Worm (Caenorhabditis elegans) whole organism, L1 larva: ENCODE results near the gene C06A8.6.

Experiments used
- C04F5.9 ChIP-seq: sonication (generic microtip); optimal IDR thresholded peaks from 2 replicates; lab custom pipeline; 2016; ENCODE audit warnings: missing genetic modification characterization, missing compliant biosample characterization
- Y116A8C.19 ChIP-seq: sonication (generic microtip); optimal IDR thresholded peaks from 2 replicates; lab custom pipeline; 2016; ENCODE audit warnings: missing compliant biosample characterization, missing genetic modification characterization, borderline replicate concordance
- alr-1 ChIP-seq: fragments of 200-800 bp; sonication (Bioruptor generic); optimal IDR thresholded peaks from 2 replicates; lab custom pipeline; 2018; ENCODE audit warnings: borderline replicate concordance, mild to moderate bottlenecking, missing genetic modification characterization, missing compliant biosample characterization
- aly-2 ChIP-seq: fragments of 150-350 bp; optimal IDR thresholded peaks from 2 replicates; lab custom pipeline; 2014; ENCODE audit warnings: missing biosample characterization, missing genetic modification characterization
- blmp-1 ChIP-seq: fragments of 150-350 bp; optimal IDR thresholded peaks from 2 replicates; lab custom pipeline; 2014; ENCODE audit warnings: missing biosample characterization, missing genetic modification characterization
- ceh-88 ChIP-seq: fragments of 200-800 bp; sonication (Bioruptor generic); IDR thresholded peaks from 2 replicates; pipeline ENCODE4 v1.3.6; 2022; ENCODE audit warnings: missing genetic modification characterization, missing compliant biosample characterization
- ces-1 ChIP-seq: fragments of 150-350 bp; optimal IDR thresholded peaks from 2 replicates; lab custom pipeline; 2014; ENCODE audit warnings: missing biosample characterization, missing genetic modification reagents, missing genetic modification characterization
- dpl-1 ChIP-seq, 3 experiments: fragments of 150-350 bp in 2 of 3; sonication (generic microtip) in 1 of 3; optimal IDR thresholded peaks; 2 replicates each; lab custom pipeline; 2014 to 2017; ENCODE audit warnings: missing biosample characterization in 3 of 3, missing genetic modification characterization in 3 of 3, missing genetic modification reagents in 3 of 3
- efl-1 ChIP-seq, 4 experiments: fragments of 150-350 bp; optimal IDR thresholded peaks in 3 of 4; peaks in 1 of 4; 1 replicate in 1 of 4; 2 replicates in 3 of 4; lab custom pipeline; 2014; ENCODE audit warnings: missing biosample characterization in 2 of 4, missing genetic modification characterization in 2 of 4, missing genetic modification reagents in 2 of 4
- egl-13 ChIP-seq: sonication (generic microtip); optimal IDR thresholded peaks from 2 replicates; lab custom pipeline; 2016; ENCODE audit warnings: missing genotype, missing genetic modification reagents, missing genetic modification characterization, missing compliant biosample characterization
- egl-27 ChIP-seq, 2 experiments: fragments of 150-350 bp in 1 of 2; sonication (generic microtip); optimal IDR thresholded peaks; 3 replicates each; lab custom pipeline; 2017 to 2018; ENCODE audit warnings: missing biosample characterization in 2 of 2, missing genetic modification characterization in 2 of 2, missing genetic modification reagents in 2 of 2
- elt-3 ChIP-seq, 6 experiments: fragments of 150-350 bp in 1 of 6; sonication (generic microtip); optimal IDR thresholded peaks; 2 replicates each; lab custom pipeline; 2017 to 2018; ENCODE audit warnings: missing biosample characterization in 6 of 6, missing genetic modification characterization in 6 of 6, inconsistent platforms in 1 of 6
- ets-5 ChIP-seq: fragments of 200-800 bp; sonication (Bioruptor generic); IDR thresholded peaks from 2 replicates; pipeline ENCODE4 v1.3.6; 2022; ENCODE audit warnings: missing genetic modification characterization, missing compliant biosample characterization
- fkh-10 ChIP-seq: sonication (generic microtip); optimal IDR thresholded peaks from 2 replicates; lab custom pipeline; 2017; ENCODE audit warnings: missing biosample characterization, missing genetic modification reagents, missing genetic modification characterization
- fos-1 ChIP-seq: fragments of 150-350 bp; optimal IDR thresholded peaks from 2 replicates; lab custom pipeline; 2014; ENCODE audit warnings: missing biosample characterization, missing genetic modification characterization
- grh-1 ChIP-seq: fragments of 200-800 bp; sonication (Bioruptor generic); IDR thresholded peaks from 2 replicates; pipeline ENCODE4 v1.3.6; 2022; ENCODE audit warnings: missing genetic modification reagents, missing genetic modification characterization, missing compliant biosample characterization
- irx-1 ChIP-seq: sonication (generic microtip); optimal IDR thresholded peaks from 2 replicates; lab custom pipeline; 2016; ENCODE audit warnings: missing genetic modification characterization, missing compliant biosample characterization
- lin-13 ChIP-seq: fragments of 150-350 bp; optimal IDR thresholded peaks from 2 replicates; lab custom pipeline; 2014; ENCODE audit warnings: missing biosample characterization, missing genetic modification reagents, missing genetic modification characterization
- lin-14 ChIP-seq: fragments of 200-800 bp; sonication (Bioruptor generic); optimal IDR thresholded peaks from 2 replicates; lab custom pipeline; 2018; ENCODE audit warnings: mild to moderate bottlenecking, missing genetic modification characterization, moderate library complexity, missing compliant biosample characterization
- lin-15B ChIP-seq: fragments of 150-350 bp; sonication (generic microtip); optimal IDR thresholded peaks from 3 replicates; lab custom pipeline; 2014; ENCODE audit warnings: missing biosample characterization, missing genetic modification characterization
- lin-35 ChIP-seq, 2 experiments: fragments of 150-350 bp; optimal IDR thresholded peaks; 2 replicates each; lab custom pipeline; 2014; ENCODE audit warnings: missing biosample characterization in 2 of 2, missing genetic modification characterization in 2 of 2, missing genetic modification reagents in 2 of 2
- lsy-2 ChIP-seq, 2 experiments: fragments of 150-350 bp; optimal IDR thresholded peaks; 2 replicates each; lab custom pipeline; 2014; ENCODE audit warnings: missing biosample characterization in 2 of 2, missing genetic modification characterization in 2 of 2
- mab-9 ChIP-seq: fragments of 200-800 bp; sonication (Bioruptor generic); IDR thresholded peaks from 2 replicates; pipeline ENCODE4 v1.3.6; 2022; ENCODE audit warnings: missing genetic modification reagents, missing genetic modification characterization, missing compliant biosample characterization
- mdl-1 ChIP-seq, 2 experiments: fragments of 150-350 bp; optimal IDR thresholded peaks; 2 replicates each; lab custom pipeline; 2014 to 2017; ENCODE audit warnings: missing biosample characterization in 2 of 2, missing genetic modification characterization in 2 of 2, inconsistent platforms in 1 of 2
- mef-2 ChIP-seq: fragments of 150-350 bp; optimal IDR thresholded peaks from 2 replicates; lab custom pipeline; 2014; ENCODE audit warnings: missing biosample characterization, missing genetic modification characterization
- mep-1 ChIP-seq: fragments of 150-350 bp; optimal IDR thresholded peaks from 2 replicates; lab custom pipeline; 2014; ENCODE audit warnings: missing biosample characterization, missing genetic modification characterization
- nhr-11 ChIP-seq: fragments of 150-350 bp; optimal IDR thresholded peaks from 2 replicates; lab custom pipeline; 2014; ENCODE audit warnings: missing biosample characterization, missing genetic modification characterization
- nhr-12 ChIP-seq: sonication (generic microtip); optimal IDR thresholded peaks from 2 replicates; lab custom pipeline; 2017; ENCODE audit warnings: missing biosample characterization, missing genetic modification characterization
- nhr-19 ChIP-seq: fragments of 200-800 bp; sonication (Bioruptor generic); conservative IDR thresholded peaks from 2 replicates; pipeline ENCODE4 v1.3.6; 2022; ENCODE audit warnings: missing genetic modification characterization, missing compliant biosample characterization
- nhr-20 ChIP-seq: sonication (generic microtip); optimal IDR thresholded peaks from 2 replicates; lab custom pipeline; 2016; ENCODE audit warnings: mild to moderate bottlenecking, missing genetic modification characterization, missing compliant biosample characterization
- nhr-47 ChIP-seq: sonication (generic microtip); optimal IDR thresholded peaks from 2 replicates; lab custom pipeline; 2016; ENCODE audit warnings: mild to moderate bottlenecking, missing genetic modification characterization, moderate library complexity, missing compliant biosample characterization
- nhr-71 ChIP-seq: sonication (generic microtip); optimal IDR thresholded peaks from 2 replicates; lab custom pipeline; 2016; ENCODE audit warnings: mild to moderate bottlenecking, missing genetic modification characterization, moderate library complexity, missing compliant biosample characterization
- nhr-85 ChIP-seq: sonication (generic microtip); peaks from one replicate; lab custom pipeline; 2016; ENCODE audit warnings: missing genetic modification characterization, inconsistent platforms, missing compliant biosample characterization
- nhr-90 ChIP-seq: sonication (generic microtip); optimal IDR thresholded peaks from 2 replicates; lab custom pipeline; 2016; ENCODE audit warnings: mild to moderate bottlenecking, missing genetic modification characterization, missing compliant biosample characterization; ENCODE audit not compliant: poor library complexity
- pag-3 ChIP-seq: sonication (generic microtip); optimal IDR thresholded peaks from 2 replicates; lab custom pipeline; 2017; ENCODE audit warnings: missing genetic modification characterization, mild to moderate bottlenecking, missing compliant biosample characterization, antibody characterized with exemption, borderline replicate concordance; ENCODE audit not compliant: insufficient read depth
- pax-3 ChIP-seq: fragments of 200-800 bp; sonication (Bioruptor generic); optimal IDR thresholded peaks from 2 replicates; lab custom pipeline; 2018; ENCODE audit warnings: mild to moderate bottlenecking, missing genetic modification characterization, moderate library complexity, missing compliant biosample characterization
- rnt-1 ChIP-seq: sonication (generic microtip); optimal IDR thresholded peaks from 2 replicates; lab custom pipeline; 2016; ENCODE audit warnings: mild to moderate bottlenecking, missing genetic modification characterization, moderate library complexity, missing compliant biosample characterization
- snpc-4 ChIP-seq: fragments of 150-350 bp; optimal IDR thresholded peaks from 2 replicates; lab custom pipeline; 2014; ENCODE audit warnings: missing biosample characterization, missing genetic modification characterization
- snu-23 ChIP-seq: sonication (generic microtip); optimal IDR thresholded peaks from 2 replicates; lab custom pipeline; 2016; ENCODE audit warnings: missing genetic modification characterization, missing compliant biosample characterization
- sox-4 ChIP-seq: sonication (generic microtip); optimal IDR thresholded peaks from 2 replicates; lab custom pipeline; 2016; ENCODE audit warnings: missing genetic modification characterization, missing compliant biosample characterization
- sup-37 ChIP-seq: fragments of 200-800 bp; sonication (Bioruptor generic); optimal IDR thresholded peaks from 2 replicates; lab custom pipeline; 2018; ENCODE audit warnings: mild to moderate bottlenecking, missing genetic modification characterization, missing compliant biosample characterization
- swsn-7 ChIP-seq: sonication (generic microtip); optimal IDR thresholded peaks from 2 replicates; lab custom pipeline; 2016; ENCODE audit warnings: missing genetic modification characterization, missing compliant biosample characterization
- tlp-1 ChIP-seq: fragments of 150-350 bp; optimal IDR thresholded peaks from 2 replicates; lab custom pipeline; 2014; ENCODE audit warnings: missing biosample characterization, missing genetic modification characterization
- unc-130 ChIP-seq: fragments of 150-350 bp; optimal IDR thresholded peaks from 2 replicates; lab custom pipeline; 2017; ENCODE audit warnings: missing biosample characterization, missing genetic modification characterization, inconsistent platforms
- unc-30 ChIP-seq: sonication (generic microtip); optimal IDR thresholded peaks from 2 replicates; lab custom pipeline; 2017; ENCODE audit warnings: missing biosample characterization, missing genetic modification characterization
- unc-62 ChIP-seq: fragments of 150-350 bp; optimal IDR thresholded peaks from 2 replicates; lab custom pipeline; 2014; ENCODE audit warnings: missing biosample characterization, missing genetic modification reagents, missing genetic modification characterization
- zag-1 ChIP-seq: fragments of 150-350 bp; optimal IDR thresholded peaks from 2 replicates; lab custom pipeline; 2014; ENCODE audit warnings: missing biosample characterization, missing genetic modification characterization

The C06A8.6 gene

ce11 chrII:7806872-7807271 is 34.6 kb downstream of the C06A8.6 start:
- TF ChIP-seq swsn-7 (tag; lab: Kevin White, UChicago), result peak; percentile 6
- TF ChIP-seq grh-1, result peak; percentile 90
- TF ChIP-seq fos-1 (tag; lab: Kevin White, UChicago), result no peak
- TF ChIP-seq irx-1 (tag; lab: Kevin White, UChicago), result peak; percentile 36
- TF ChIP-seq nhr-71 (tag; lab: Kevin White, UChicago), result peak; percentile 74
- peak; percentile 19 for TF ChIP-seq nhr-90 (tag; lab: Kevin White, UChicago)
- no peak for TF ChIP-seq alr-1
- no peak for TF ChIP-seq unc-62
- TF ChIP-seq dpl-1 (GFP tag; optimal IDR thresholded peaks at IDR 0.05; lab: Kevin White, UChicago), result peak; percentile 68 to 79 (median 77)
- TF ChIP-seq egl-27 (tag; optimal IDR thresholded peaks at IDR 0.05; lab: Kevin White, UChicago), result no peak
- TF ChIP-seq lin-35 (GFP tag; optimal IDR thresholded peaks at IDR 0.05; lab: Kevin White, UChicago), result peak; percentile 35 to 91
- TF ChIP-seq lin-13 (GFP tag; lab: Kevin White, UChicago), result peak; percentile 6
- peak; percentile 19 for TF ChIP-seq nhr-47
- TF ChIP-seq nhr-20 (tag; lab: Kevin White, UChicago), result peak; percentile 76
- TF ChIP-seq lin-14, result peak; percentile 77
- peak; percentile 98 for TF ChIP-seq nhr-85 (tag; lab: Kevin White, UChicago)
- TF ChIP-seq blmp-1 (tag; lab: Kevin White, UChicago), result peak; percentile 96
- TF ChIP-seq tlp-1 (tag; lab: Kevin White, UChicago), result no peak
- no peak for TF ChIP-seq ces-1 (GFP tag; lab: Kevin White, UChicago)
- TF ChIP-seq mep-1 (tag; lab: Kevin White, UChicago), result peak; percentile 21
- TF ChIP-seq nhr-19 (GFP tag; lab: Robert Waterston, UW), result peak; percentile 31
- peak; percentile 28 for TF ChIP-seq pag-3 (tag; lab: Kevin White, UChicago)
- TF ChIP-seq snu-23 (GFP tag; lab: Kevin White, UChicago), result peak; percentile 52
- peak in 1 of 2 experiments; percentile 16 for TF ChIP-seq lsy-2 (tag; optimal IDR thresholded peaks at IDR 0.05; lab: Kevin White, UChicago)
- peak in 2 of 6 experiments; percentile 23 to 28 for TF ChIP-seq elt-3 (tag; optimal IDR thresholded peaks at IDR 0.05; lab: Kevin White, UChicago)
- peak; percentile 57 to 65 for TF ChIP-seq efl-1 (optimal IDR thresholded peaks at IDR 0.05; lab: Kevin White, UChicago)
- peak; percentile 75 to 97 for TF ChIP-seq efl-1 (GFP tag; optimal IDR thresholded peaks at IDR 0.05 in 1 of 2; lab: Kevin White, UChicago)

ce11 chrII:7808153-7808552 is 35.9 kb downstream of the C06A8.6 start:
- TF ChIP-seq nhr-71 (tag; lab: Kevin White, UChicago) (peak; percentile 23), snpc-4 (no peak), elt-3 (tag; optimal IDR thresholded peaks at IDR 0.05; lab: Kevin White, UChicago) (peak in 1 of 6 experiments; percentile 24), lin-14 (peak; percentile 8), grh-1 (peak; percentile 67), C04F5.9 (tag; lab: Kevin White, UChicago) (no peak), mef-2 (tag; lab: Kevin White, UChicago) (no peak), egl-13 (tag; lab: Kevin White, UChicago) (no peak), efl-1 (optimal IDR thresholded peaks at IDR 0.05; lab: Kevin White, UChicago) (no peak), efl-1 (GFP tag; optimal IDR thresholded peaks at IDR 0.05 in 1 of 2; lab: Kevin White, UChicago) (peak in 1 of 2 experiments; percentile 91), dpl-1 (GFP tag; optimal IDR thresholded peaks at IDR 0.05; lab: Kevin White, UChicago) (no peak), zag-1 (tag; lab: Kevin White, UChicago) (no peak), nhr-47 (no peak), nhr-20 (tag; lab: Kevin White, UChicago) (peak; percentile 24), unc-30 (tag; lab: Kevin White, UChicago) (no peak), ceh-88 (GFP tag; lab: Robert Waterston, UW) (no peak), lin-15B (no peak), unc-130 (tag; lab: Kevin White, UChicago) (no peak), rnt-1 (tag; lab: Kevin White, UChicago) (peak; percentile 18), irx-1 (tag; lab: Kevin White, UChicago) (peak; percentile 12), sup-37 (GFP tag; lab: Kevin White, UChicago) (no peak), pag-3 (tag; lab: Kevin White, UChicago) (no peak), unc-62 (no peak), mep-1 (tag; lab: Kevin White, UChicago) (no peak), sox-4 (no peak), ets-5 (GFP tag; lab: Robert Waterston, UW) (no peak), fkh-10 (GFP tag; lab: Kevin White, UChicago) (no peak), blmp-1 (tag; lab: Kevin White, UChicago) (peak; percentile 71), tlp-1 (tag; lab: Kevin White, UChicago) (no peak), snu-23 (GFP tag; lab: Kevin White, UChicago) (peak; percentile 28), nhr-85 (tag; lab: Kevin White, UChicago) (peak; percentile 77), mab-9 (GFP tag; lab: Robert Waterston, UW) (no peak), mdl-1 (tag; optimal IDR thresholded peaks at IDR 0.05; lab: Kevin White, UChicago) (no peak), pax-3 (tag; lab: Kevin White, UChicago) (no peak), lsy-2 (tag; optimal IDR thresholded peaks at IDR 0.05; lab: Kevin White, UChicago) (no peak), nhr-12 (tag; lab: Kevin White, UChicago) (no peak), aly-2 (no peak), Y116A8C.19 (no peak), nhr-11 (tag; lab: Kevin White, UChicago) (no peak)
